Fruit fly (Drosophila melanogaster) whole organism, embryonic: ENCODE results near the gene SoYb.

ENCODE experiments used
- Ada2b ChIP-seq: fragments of 200-800 bp; sonication (Bioruptor generic); IDR thresholded peaks from 2 replicates; pipeline ENCODE4 v1.3.6; 2022; ENCODE audit warnings: missing biosample characterization, missing genetic modification characterization
- CG10462 ChIP-seq: fragments of 200-800 bp; sonication (Bioruptor generic); optimal IDR thresholded peaks from 2 replicates; lab custom pipeline; 2016; ENCODE audit warnings: missing biosample characterization, missing genetic modification characterization
- CG10565 ChIP-seq: fragments of 200-800 bp; sonication (Bioruptor generic); optimal IDR thresholded peaks from 3 replicates; lab custom pipeline; 2016; ENCODE audit warnings: missing biosample characterization, mild to moderate bottlenecking, missing genetic modification characterization
- CG11085 ChIP-seq: fragments of 200-800 bp; sonication (Bioruptor generic); IDR thresholded peaks from 2 replicates; pipeline ENCODE4 v1.3.6; 2022; ENCODE audit warnings: missing biosample characterization, missing genetic modification characterization
- CG11456 ChIP-seq: fragments of 200-800 bp; sonication (Bioruptor generic); IDR thresholded peaks from 3 replicates; pipeline ENCODE4 v1.3.6; 2022; ENCODE audit warnings: missing biosample characterization, missing genetic modification characterization
- CG14014 ChIP-seq: fragments of 200-800 bp; sonication (Bioruptor generic); IDR thresholded peaks from 2 replicates; pipeline ENCODE4 v1.3.6; 2022; ENCODE audit warnings: missing biosample characterization, missing genetic modification characterization
- CG14050 ChIP-seq: fragments of 200-800 bp; sonication (Bioruptor generic); IDR thresholded peaks from 3 replicates; pipeline ENCODE4 v1.3.6; 2022; ENCODE audit warnings: missing biosample characterization, missing genetic modification characterization
- CG14965 ChIP-seq: fragments of 200-800 bp; sonication (Bioruptor generic); optimal IDR thresholded peaks from 2 replicates; lab custom pipeline; 2016; ENCODE audit warnings: missing biosample characterization, missing genetic modification characterization, borderline replicate concordance
- CG1602 ChIP-seq: fragments of 200-800 bp; sonication (Bioruptor generic); optimal IDR thresholded peaks from 3 replicates; lab custom pipeline; 2016; ENCODE audit warnings: missing biosample characterization, missing genetic modification characterization
- CG18599 ChIP-seq: fragments of 200-800 bp; sonication (Bioruptor generic); optimal IDR thresholded peaks from 3 replicates; lab custom pipeline; 2017; ENCODE audit warnings: missing biosample characterization, missing genetic modification characterization, mild to moderate bottlenecking, moderate library complexity, missing genetic modification reagents
- CG2712 ChIP-seq: fragments of 200-800 bp; optimal IDR thresholded peaks from 3 replicates; lab custom pipeline; 2019; ENCODE audit warnings: missing biosample characterization, mild to moderate bottlenecking, missing genetic modification characterization, moderate library complexity
- CG32767 ChIP-seq: fragments of 200-800 bp; sonication (Bioruptor generic); IDR thresholded peaks from 2 replicates; pipeline ENCODE4 v1.3.6; 2022; ENCODE audit warnings: missing biosample characterization, missing genetic modification characterization
- CG3847 ChIP-seq: fragments of 200-800 bp; sonication (Bioruptor generic); IDR thresholded peaks from 2 replicates; pipeline ENCODE4 v1.3.6; 2022; ENCODE audit warnings: missing biosample characterization, missing genetic modification characterization
- CG4707 ChIP-seq: fragments of 200-800 bp; sonication (Bioruptor generic); optimal IDR thresholded peaks from 2 replicates; lab custom pipeline; 2018; ENCODE audit warnings: missing biosample characterization, mild to moderate bottlenecking, missing genetic modification characterization, moderate library complexity
- CG6175 ChIP-seq: fragments of 200-800 bp; sonication (Bioruptor generic); IDR thresholded peaks from 3 replicates; pipeline ENCODE4 v1.3.6; 2022; ENCODE audit warnings: missing biosample characterization, missing genetic modification characterization
- CG6254 ChIP-seq: fragments of 200-800 bp; sonication (Bioruptor generic); optimal IDR thresholded peaks from 3 replicates; lab custom pipeline; 2017; ENCODE audit warnings: mild to moderate bottlenecking, missing biosample characterization, missing genetic modification reagents, missing genetic modification characterization
- CG7556 ChIP-seq: fragments of 200-800 bp; sonication (Bioruptor generic); optimal IDR thresholded peaks from 2 replicates; lab custom pipeline; 2017; ENCODE audit warnings: missing biosample characterization, mild to moderate bottlenecking, missing genetic modification characterization
- Camta ChIP-seq: fragments of 200-800 bp; sonication (Bioruptor generic); optimal IDR thresholded peaks from 2 replicates; lab custom pipeline; 2016; ENCODE audit warnings: missing biosample characterization, missing genetic modification characterization
- Chrac-16 ChIP-seq: fragments of 200-800 bp; sonication (Bioruptor generic); optimal IDR thresholded peaks from 3 replicates; lab custom pipeline; 2016; ENCODE audit warnings: missing biosample characterization, missing genetic modification characterization
- Deaf1 ChIP-seq: fragments of 200-800 bp; optimal IDR thresholded peaks from 3 replicates; lab custom pipeline; 2019; ENCODE audit warnings: missing biosample characterization, mild to moderate bottlenecking, missing genetic modification characterization, moderate library complexity
- Dfd ChIP-seq, 2 experiments: fragments of >200 bp; optimal IDR thresholded peaks; 2 replicates each; lab custom pipeline; 2017; ENCODE audit warnings: missing biosample characterization in 2 of 2, missing genetic modification characterization in 2 of 2
- Ets65A ChIP-seq: fragments of 200-800 bp; sonication (Bioruptor generic); peaks from one replicate; lab custom pipeline; 2016; ENCODE audit warnings: missing biosample characterization, missing genetic modification characterization
- HLH4C ChIP-seq: fragments of 200-800 bp; sonication (Bioruptor generic); IDR thresholded peaks from 3 replicates; pipeline ENCODE4 v1.3.6; 2022; ENCODE audit warnings: missing biosample characterization, missing genetic modification characterization; ENCODE audit not compliant: partially characterized antibody
- Myb ChIP-seq: fragments of 200-800 bp; sonication (Bioruptor generic); optimal IDR thresholded peaks from 2 replicates; lab custom pipeline; 2016; ENCODE audit warnings: missing biosample characterization, missing genetic modification characterization
- NC2β ChIP-seq: fragments of 200-800 bp; sonication (Bioruptor generic); optimal IDR thresholded peaks from 2 replicates; lab custom pipeline; 2016; ENCODE audit warnings: missing biosample characterization, missing genetic modification characterization
- Xrp1 ChIP-seq: fragments of 200-800 bp; sonication (Bioruptor generic); IDR thresholded peaks from 2 replicates; pipeline ENCODE4 v1.3.6; 2022; ENCODE audit warnings: missing biosample characterization, missing genetic modification characterization
- amos ChIP-seq: fragments of 200-800 bp; sonication (Bioruptor generic); IDR thresholded peaks from 2 replicates; pipeline ENCODE4 v1.3.6; 2022; ENCODE audit warnings: missing biosample characterization, missing genetic modification characterization; ENCODE audit not compliant: partially characterized antibody
- bsh ChIP-seq, 2 experiments: fragments of 200-800 bp; sonication (Bioruptor generic); optimal IDR thresholded peaks; 2 replicates each; lab custom pipeline; 2017 to 2018; ENCODE audit warnings: mild to moderate bottlenecking in 2 of 2, missing biosample characterization in 2 of 2, missing genetic modification characterization in 2 of 2, moderate library complexity in 1 of 2
- ci ChIP-seq: fragments of 200-800 bp; sonication (Bioruptor generic); IDR thresholded peaks from 3 replicates; pipeline ENCODE4 v1.3.6; 2022; ENCODE audit warnings: missing biosample characterization, missing genetic modification characterization
- gcm ChIP-seq: fragments of 200-800 bp; sonication (Bioruptor generic); optimal IDR thresholded peaks from 2 replicates; lab custom pipeline; 2019; ENCODE audit warnings: missing biosample characterization, mild to moderate bottlenecking, missing genetic modification characterization, moderate library complexity
- h ChIP-seq: fragments of >200 bp; optimal IDR thresholded peaks from 2 replicates; lab custom pipeline; 2017
- hb ChIP-seq: fragments of 200-800 bp; sonication (Bioruptor generic); IDR thresholded peaks from 3 replicates; pipeline ENCODE4 v1.3.6; 2022; ENCODE audit warnings: missing biosample characterization, missing genetic modification characterization; ENCODE audit not compliant: partially characterized antibody
- hbn ChIP-seq: fragments of 200-800 bp; sonication (Bioruptor generic); IDR thresholded peaks from 2 replicates; pipeline ENCODE4 v1.3.6; 2022; ENCODE audit warnings: missing biosample characterization, missing genetic modification characterization; ENCODE audit not compliant: partially characterized antibody
- lbe ChIP-seq: fragments of 200-800 bp; sonication (Bioruptor generic); optimal IDR thresholded peaks from 2 replicates; lab custom pipeline; 2016; ENCODE audit warnings: missing biosample characterization, mild to moderate bottlenecking, missing genetic modification characterization
- lov ChIP-seq, 2 experiments: fragments of 200-800 bp in 1 of 2; fragments of >200 bp in 1 of 2; sonication (Bioruptor generic) in 1 of 2; IDR thresholded peaks in 1 of 2; optimal IDR thresholded peaks in 1 of 2; 2 replicates in 1 of 2; 3 replicates in 1 of 2; pipeline versions ENCODE4 v1.3.6 to Lab custom; 2017 to 2022; ENCODE audit warnings: missing biosample characterization in 1 of 2, missing genetic modification characterization in 1 of 2
- mld ChIP-seq: fragments of 200-800 bp; sonication (Bioruptor generic); IDR thresholded peaks from 3 replicates; pipeline ENCODE4 v1.3.6; 2022; ENCODE audit warnings: missing biosample characterization, missing genetic modification characterization; ENCODE audit not compliant: partially characterized antibody
- nau ChIP-seq: fragments of 200-800 bp; sonication (Bioruptor generic); optimal IDR thresholded peaks from 3 replicates; lab custom pipeline; 2017; ENCODE audit warnings: missing biosample characterization, mild to moderate bottlenecking, missing genetic modification characterization, missing genetic modification reagents
- p53 ChIP-seq: fragments of 200-800 bp; sonication (Bioruptor generic); optimal IDR thresholded peaks from 2 replicates; lab custom pipeline; 2016; ENCODE audit warnings: missing biosample characterization, missing genetic modification characterization
- pros ChIP-seq: fragments of 200-800 bp; sonication (Bioruptor generic); optimal IDR thresholded peaks from 3 replicates; lab custom pipeline; 2019; ENCODE audit warnings: missing biosample characterization, mild to moderate bottlenecking, missing genetic modification characterization, moderate library complexity
- pum ChIP-seq: fragments of 200-800 bp; sonication (Bioruptor generic); optimal IDR thresholded peaks from 2 replicates; lab custom pipeline; 2016; ENCODE audit warnings: missing biosample characterization, missing genetic modification characterization
- row ChIP-seq: fragments of 200-800 bp; sonication (Bioruptor generic); IDR thresholded peaks from 3 replicates; pipeline ENCODE4 v1.3.6; 2022; ENCODE audit warnings: missing biosample characterization, missing genetic modification characterization
- run ChIP-seq: fragments of 200-800 bp; sonication (Bioruptor generic); optimal IDR thresholded peaks from 3 replicates; lab custom pipeline; 2018; ENCODE audit warnings: missing biosample characterization, mild to moderate bottlenecking, missing genetic modification characterization
- sd ChIP-seq: fragments of 200-800 bp; sonication (Bioruptor generic); optimal IDR thresholded peaks from 3 replicates; lab custom pipeline; 2018; ENCODE audit warnings: missing biosample characterization, mild to moderate bottlenecking, missing genetic modification characterization, moderate library complexity
- sqz ChIP-seq: fragments of 200-800 bp; sonication (Bioruptor generic); optimal IDR thresholded peaks from 3 replicates; lab custom pipeline; 2018; ENCODE audit warnings: missing biosample characterization, mild to moderate bottlenecking, missing genetic modification characterization
- stwl ChIP-seq: fragments of 200-800 bp; sonication (Bioruptor generic); optimal IDR thresholded peaks from 3 replicates; lab custom pipeline; 2018; ENCODE audit warnings: missing biosample characterization, mild to moderate bottlenecking, missing genetic modification characterization, moderate library complexity
- z ChIP-seq: fragments of 200-800 bp; sonication (Bioruptor generic); IDR thresholded peaks from 3 replicates; pipeline ENCODE4 v1.3.6; 2022; ENCODE audit warnings: missing biosample characterization, missing genetic modification characterization
- zfh1 ChIP-seq: fragments of 200-800 bp; sonication (Bioruptor generic); IDR thresholded peaks from 3 replicates; pipeline ENCODE4 v1.3.6; 2022; ENCODE audit warnings: missing biosample characterization, missing genetic modification characterization

Gene SoYb

DNA sequence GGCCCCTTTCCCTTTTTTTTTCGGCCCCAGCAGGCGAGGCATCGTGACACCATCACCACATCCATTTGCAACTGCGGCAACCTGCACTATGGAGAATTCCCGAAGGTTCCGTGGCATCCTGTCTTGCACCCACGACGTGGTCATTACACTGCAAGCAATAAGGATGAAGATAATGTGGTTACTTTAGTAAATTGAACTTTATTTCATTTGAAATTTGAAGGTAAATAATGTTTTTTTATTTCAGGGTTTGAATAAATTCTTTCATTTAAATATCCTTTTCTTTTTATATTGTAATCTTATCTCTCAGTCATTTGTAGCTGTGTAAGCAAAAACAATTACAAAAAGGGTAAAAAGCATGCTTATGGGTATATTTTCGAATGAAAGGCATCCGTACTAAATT, 20.7 kb downstream of the SoYb start (continued):
- TF ChIP-seq CG11085 (GFP tag; lab: Robert Waterston, UW) (no peak), sd (no peak), CG10565 (GFP tag; lab: Kevin White, UChicago) (no peak), Camta (GFP tag; lab: Kevin White, UChicago) (no peak), lbe (GFP tag; lab: Kevin White, UChicago) (no peak), CG18599 (GFP tag; lab: Kevin White, UChicago) (no peak), CG14965 (GFP tag; lab: Kevin White, UChicago) (no peak), CG10462 (GFP tag; lab: Kevin White, UChicago) (no peak), Dfd (GFP tag; optimal IDR thresholded peaks at IDR 0.05; lab: Kevin White, UChicago) (no peak), CG32767 (no peak), bsh (GFP tag; optimal IDR thresholded peaks at IDR 0.05; lab: Kevin White, UChicago) (no peak), CG6175 (no peak), Xrp1 (GFP tag; lab: Robert Waterston, UW) (no peak), ci (GFP tag; lab: Robert Waterston, UW) (no peak)

DNA sequence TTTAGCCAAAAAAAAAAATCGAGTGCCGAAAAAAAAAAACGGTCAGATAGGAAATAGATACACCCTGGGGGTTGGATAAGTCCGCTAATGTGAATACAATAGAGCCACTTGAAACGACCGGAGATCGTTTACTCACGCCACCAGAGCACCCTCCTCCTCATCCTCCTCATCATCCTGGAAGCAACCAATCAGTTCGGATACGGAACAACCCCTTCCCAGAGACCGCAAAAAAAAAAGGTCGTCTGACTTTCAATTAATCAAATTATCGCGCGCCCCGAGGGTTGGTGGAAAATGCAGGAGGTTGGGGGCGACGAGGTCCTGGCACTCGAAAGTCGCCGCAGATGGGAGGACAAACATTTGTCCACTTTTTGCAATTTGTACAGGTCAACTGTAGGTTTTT, 29.9 kb downstream of the SoYb start:
- no peak for TF ChIP-seq CG1602 (GFP tag; lab: Kevin White, UChicago)
- TF ChIP-seq Deaf1 (tag; lab: Kevin White, UChicago) = no peak
- no peak for TF ChIP-seq lov (optimal IDR thresholded peaks at IDR 0.05; lab: Kevin White, UChicago)
- 0 out of 3 replicates have a peak, but pooled peaks have one; percentile 22 for TF ChIP-seq lov (GFP tag; IDR thresholded peaks at IDR 0.05; lab: Robert Waterston, UW)
- TF ChIP-seq CG7556 = no peak
- TF ChIP-seq zfh1 (GFP tag; lab: Robert Waterston, UW) = 0 out of 3 replicates have a peak, but pooled peaks have one; percentile 8
- 0 out of 3 replicates have a peak, but pooled peaks have one; percentile 17 for TF ChIP-seq mld
- peak; percentile 81 for TF ChIP-seq sqz (GFP tag; lab: Kevin White, UChicago)
- peak; percentile 64 for TF ChIP-seq pros (GFP tag; lab: Kevin White, UChicago)

DNA sequence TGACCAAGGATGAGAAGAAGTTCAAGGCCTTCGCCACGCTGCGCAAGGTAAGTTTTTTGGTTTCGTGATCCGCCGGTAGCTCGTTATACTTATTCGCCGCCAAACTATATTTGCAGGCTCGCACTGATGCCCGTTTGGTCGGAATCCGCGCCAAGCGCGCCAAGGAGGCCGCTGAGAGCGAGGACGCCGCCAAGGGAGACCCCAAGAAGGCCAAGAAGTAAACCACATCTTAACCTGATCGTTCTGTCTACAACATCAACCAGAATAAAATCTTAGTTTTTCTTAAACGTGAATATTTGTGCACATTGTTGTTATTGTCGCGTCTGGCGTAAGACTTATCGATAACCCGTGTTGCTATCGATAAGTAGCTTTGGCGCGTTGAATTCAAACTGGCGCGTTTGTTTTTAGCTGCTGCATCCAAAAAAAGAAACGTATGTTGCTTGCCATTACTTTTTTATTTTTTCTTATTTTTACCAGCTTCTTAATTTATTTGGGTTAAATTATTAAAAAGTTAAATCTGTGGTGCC, 34.3 kb downstream of the SoYb start:
- no peak for TF ChIP-seq nau
- 0 out of 3 replicates have a peak, but pooled peaks have one; percentile 31 for TF ChIP-seq hb
- no peak for TF ChIP-seq p53 (GFP tag; lab: Kevin White, UChicago)
- TF ChIP-seq Deaf1 (tag; lab: Kevin White, UChicago) = no peak
- no peak for TF ChIP-seq run (tag; lab: Kevin White, UChicago)
- no peak for TF ChIP-seq Xrp1 (GFP tag; lab: Robert Waterston, UW)
- TF ChIP-seq hbn (GFP tag; lab: Robert Waterston, UW) = no peak
- TF ChIP-seq gcm = no peak
- TF ChIP-seq Chrac-16 (GFP tag; lab: Kevin White, UChicago) = no peak
- peak; percentile 6 for TF ChIP-seq stwl (tag; lab: Kevin White, UChicago)
- no peak for TF ChIP-seq Ets65A (GFP tag; lab: Kevin White, UChicago)
- no peak for TF ChIP-seq pum (GFP tag; lab: Kevin White, UChicago)
- TF ChIP-seq row = no peak
- no peak for TF ChIP-seq Ada2b (GFP tag; lab: Robert Waterston, UW)
- TF ChIP-seq z (GFP tag; lab: Robert Waterston, UW) = no peak
- TF ChIP-seq Myb = no peak
- no peak for TF ChIP-seq CG14050 (GFP tag; lab: Robert Waterston, UW)
- no peak for TF ChIP-seq CG14014 (GFP tag; lab: Robert Waterston, UW)
- no peak for TF ChIP-seq CG11456
- TF ChIP-seq CG6254 = no peak
- no peak for TF ChIP-seq NC2β (GFP tag; lab: Kevin White, UChicago)
- TF ChIP-seq CG3847 = no peak
- peak; percentile 27; the same call in 1 of the 2 replicates for TF ChIP-seq amos (GFP tag; lab: Robert Waterston, UW)
- TF ChIP-seq mld = peak; percentile 68; the same call in 2 of the 3 replicates
- peak; percentile 65 for TF ChIP-seq HLH4C (GFP tag; lab: Robert Waterston, UW)
- no peak for TF ChIP-seq h (lab: Kevin White, UChicago)
- peak; percentile 20 for TF ChIP-seq CG2712 (tag; lab: Kevin White, UChicago)
- no peak for TF ChIP-seq CG4707 (GFP tag; lab: Kevin White, UChicago)
